Worm (Caenorhabditis elegans) whole organism, L4 larva: Measurements from ENCODE around the gene pud-1.2.
"Not testable (repeated sequence)": the region's sequence is repeated elsewhere in the genome, so short reads cannot be mapped to it uniquely, and the experiment has no call there.

Experiments used
- F37D6.2 ChIP-seq: sonication (generic microtip); optimal IDR thresholded peaks from 2 replicates; lab custom pipeline; 2016; ENCODE audit warnings: mild to moderate bottlenecking, missing genetic modification characterization, missing compliant biosample characterization
- R02D3.7 ChIP-seq: fragments of 150-350 bp; sonication (generic microtip); optimal IDR thresholded peaks from 3 replicates; lab custom pipeline; 2014; ENCODE audit warnings: missing biosample characterization, missing genetic modification characterization
- Y48G9A.11 ChIP-seq: fragments of 200-800 bp; sonication (Bioruptor generic); IDR thresholded peaks from 2 replicates; pipeline ENCODE4 v1.3.6; 2022; ENCODE audit warnings: missing genetic modification reagents, missing genetic modification characterization, missing compliant biosample characterization
- Y75B8A.6 ChIP-seq: fragments of 200-800 bp; sonication (Bioruptor generic); IDR thresholded peaks from 2 replicates; pipeline ENCODE4 v1.3.6; 2022; ENCODE audit warnings: missing genetic modification reagents, missing genetic modification characterization, missing compliant biosample characterization
- arid-1 ChIP-seq: fragments of 200-800 bp; sonication (Bioruptor generic); conservative IDR thresholded peaks from 2 replicates; pipeline ENCODE4 v1.3.6; 2022; ENCODE audit warnings: missing genetic modification reagents, missing genetic modification characterization, missing compliant biosample characterization
- ceh-62 ChIP-seq: sonication (generic microtip); optimal IDR thresholded peaks from 2 replicates; lab custom pipeline; 2017; ENCODE audit warnings: missing biosample characterization, missing genetic modification characterization
- daf-12 ChIP-seq: fragments of 150-350 bp; optimal IDR thresholded peaks from 2 replicates; lab custom pipeline; 2014; ENCODE audit warnings: missing biosample characterization, missing genetic modification reagents, missing genetic modification characterization
- daf-16 ChIP-seq, 3 experiments: sonication (generic microtip); optimal IDR thresholded peaks; 2 replicates each; lab custom pipeline; 2016 to 2017; ENCODE audit warnings: missing genetic modification characterization in 3 of 3, missing genetic modification reagents in 3 of 3, mild to moderate bottlenecking in 2 of 3, missing compliant biosample characterization in 2 of 3, missing biosample characterization in 1 of 3, moderate library complexity in 1 of 3
- daf-19 ChIP-seq: fragments of 200-800 bp; sonication (Bioruptor generic); conservative IDR thresholded peaks from 2 replicates; pipeline ENCODE4 v1.3.6; 2022; ENCODE audit warnings: missing genetic modification characterization, missing compliant biosample characterization
- dmd-6 ChIP-seq: fragments of 200-800 bp; sonication (Bioruptor generic); IDR thresholded peaks from 2 replicates; pipeline ENCODE4 v1.3.6; 2022; ENCODE audit warnings: missing genetic modification reagents, missing genetic modification characterization, missing compliant biosample characterization
- dmd-8 ChIP-seq: fragments of 200-800 bp; sonication (Bioruptor generic); IDR thresholded peaks from 2 replicates; pipeline ENCODE4 v1.3.6; 2022; ENCODE audit warnings: missing genetic modification characterization, missing compliant biosample characterization
- dmd-9 ChIP-seq: fragments of 200-800 bp; sonication (Bioruptor generic); IDR thresholded peaks from 2 replicates; pipeline ENCODE4 v1.3.6; 2022; ENCODE audit warnings: missing genetic modification reagents, missing genetic modification characterization, missing compliant biosample characterization
- dve-1 ChIP-seq: sonication (generic microtip); optimal IDR thresholded peaks from 2 replicates; lab custom pipeline; 2017; ENCODE audit warnings: antibody characterized with exemption, mild to moderate bottlenecking, missing genetic modification characterization, missing compliant biosample characterization; ENCODE audit not compliant: insufficient read depth
- gei-8 ChIP-seq: fragments of 200-800 bp; sonication (Bioruptor generic); optimal IDR thresholded peaks from 2 replicates; lab custom pipeline; 2018; ENCODE audit warnings: mild to moderate bottlenecking, missing genetic modification characterization, missing compliant biosample characterization
- hlh-11 ChIP-seq: fragments of 200-800 bp; sonication (Bioruptor generic); optimal IDR thresholded peaks from 2 replicates; lab custom pipeline; 2018; ENCODE audit warnings: mild to moderate bottlenecking, missing genetic modification characterization, missing compliant biosample characterization
- hmg-1.1 ChIP-seq: fragments of 200-800 bp; sonication (Bioruptor generic); IDR thresholded peaks from 2 replicates; pipeline ENCODE4 v1.3.6; 2022; ENCODE audit warnings: missing genetic modification reagents, missing genetic modification characterization, missing compliant biosample characterization
- lim-7 ChIP-seq: fragments of 200-800 bp; sonication (Bioruptor generic); IDR thresholded peaks from 2 replicates; pipeline ENCODE4 v1.3.6; 2022; ENCODE audit warnings: missing genetic modification characterization, missing compliant biosample characterization
- lin-1 ChIP-seq: fragments of 200-800 bp; sonication (Bioruptor generic); IDR thresholded peaks from 2 replicates; pipeline ENCODE4 v1.3.6; 2022; ENCODE audit warnings: missing genetic modification reagents, missing genetic modification characterization, missing compliant biosample characterization
- lin-38 ChIP-seq: fragments of 200-800 bp; sonication (Bioruptor generic); IDR thresholded peaks from 2 replicates; pipeline ENCODE4 v1.3.6; 2022; ENCODE audit warnings: missing genetic modification reagents, missing genetic modification characterization, missing compliant biosample characterization
- madf-5 ChIP-seq, 2 experiments: fragments of 200-800 bp; sonication (Bioruptor generic); IDR thresholded peaks; 2 replicates each; pipeline ENCODE4 v1.3.6; 2022; ENCODE audit warnings: missing compliant biosample characterization in 2 of 2, missing genetic modification characterization in 2 of 2
- madf-9 ChIP-seq: fragments of 200-800 bp; sonication (Bioruptor generic); conservative IDR thresholded peaks from 2 replicates; pipeline ENCODE4 v1.3.6; 2022; ENCODE audit warnings: missing genetic modification reagents, missing genetic modification characterization, missing compliant biosample characterization
- mdl-1 ChIP-seq, 2 experiments: fragments of 150-350 bp in 1 of 2; sonication (generic microtip) in 1 of 2; optimal IDR thresholded peaks; 2 replicates each; lab custom pipeline; 2014 to 2017; ENCODE audit warnings: missing biosample characterization in 2 of 2, missing genetic modification characterization in 2 of 2
- mes-2 ChIP-seq: sonication (generic microtip); optimal IDR thresholded peaks from 2 replicates; lab custom pipeline; 2016; ENCODE audit warnings: missing genotype, mild to moderate bottlenecking, missing genetic modification characterization, missing compliant biosample characterization; ENCODE audit not compliant: poor library complexity, severe bottlenecking
- mxl-3 ChIP-seq: fragments of 200-800 bp; sonication (Bioruptor generic); optimal IDR thresholded peaks from 2 replicates; lab custom pipeline; 2018; ENCODE audit warnings: mild to moderate bottlenecking, missing genetic modification characterization, missing compliant biosample characterization
- nhr-10 ChIP-seq: fragments of 150-350 bp; optimal IDR thresholded peaks from 2 replicates; lab custom pipeline; 2014; ENCODE audit warnings: missing biosample characterization, missing genetic modification characterization
- nhr-237 ChIP-seq: sonication (generic microtip); optimal IDR thresholded peaks from 2 replicates; lab custom pipeline; 2017; ENCODE audit warnings: missing biosample characterization, missing genetic modification characterization
- nhr-28 ChIP-seq: fragments of 150-350 bp; optimal IDR thresholded peaks from 2 replicates; lab custom pipeline; 2014; ENCODE audit warnings: missing biosample characterization, missing genetic modification characterization
- nhr-41 ChIP-seq: fragments of 200-800 bp; sonication (Bioruptor generic); IDR thresholded peaks from 2 replicates; pipeline ENCODE4 v1.3.6; 2022; ENCODE audit warnings: missing genetic modification reagents, missing genetic modification characterization, missing compliant biosample characterization
- nhr-48 ChIP-seq: sonication (generic microtip); optimal IDR thresholded peaks from 2 replicates; lab custom pipeline; 2016; ENCODE audit warnings: mild to moderate bottlenecking, missing genetic modification characterization, missing compliant biosample characterization
- nhr-77 ChIP-seq: fragments of 150-350 bp; optimal IDR thresholded peaks from 2 replicates; lab custom pipeline; 2014; ENCODE audit warnings: missing biosample characterization, missing genetic modification characterization
- pha-4 ChIP-seq, 2 experiments: fragments of 150-350 bp in 1 of 2; fragments of 200-800 bp in 1 of 2; sonication (Bioruptor generic) in 1 of 2; IDR thresholded peaks in 1 of 2; optimal IDR thresholded peaks in 1 of 2; 2 replicates each; pipeline versions ENCODE4 v1.3.6 to Lab custom; 2014 to 2022; ENCODE audit warnings: missing genetic modification characterization in 2 of 2, missing genetic modification reagents in 2 of 2, missing biosample characterization in 1 of 2, missing compliant biosample characterization in 1 of 2
- php-3 ChIP-seq: fragments of 200-800 bp; sonication (Bioruptor generic); IDR thresholded peaks from 2 replicates; pipeline ENCODE4 v1.3.6; 2022; ENCODE audit warnings: missing genetic modification reagents, missing genetic modification characterization, missing compliant biosample characterization
- pqm-1 ChIP-seq: sonication (generic microtip); optimal IDR thresholded peaks from 2 replicates; lab custom pipeline; 2017; ENCODE audit warnings: missing biosample characterization, missing genetic modification characterization
- sdz-12 ChIP-seq: fragments of 200-800 bp; sonication (Bioruptor generic); optimal IDR thresholded peaks from 2 replicates; lab custom pipeline; 2018; ENCODE audit warnings: mild to moderate bottlenecking, missing genetic modification characterization, missing compliant biosample characterization
- skn-1 ChIP-seq: fragments of 150-350 bp; optimal IDR thresholded peaks from 2 replicates; lab custom pipeline; 2014; ENCODE audit warnings: missing biosample characterization, missing genetic modification characterization
- tra-1 ChIP-seq: fragments of 200-800 bp; sonication (Bioruptor generic); IDR thresholded peaks from 2 replicates; pipeline ENCODE4 v1.3.6; 2022; ENCODE audit warnings: missing genetic modification reagents, missing genetic modification characterization, missing compliant biosample characterization
- unc-62 ChIP-seq, 3 experiments: fragments of 150-350 bp in 1 of 3; sonication (generic microtip); optimal IDR thresholded peaks in 2 of 3; peaks in 1 of 3; 1 replicate in 1 of 3; 2 replicates in 2 of 3; lab custom pipeline; 2014 to 2017; ENCODE audit warnings: missing biosample characterization in 3 of 3, missing genetic modification characterization in 3 of 3, missing genetic modification reagents in 3 of 3, missing genotype in 1 of 3
- zag-1 ChIP-seq: fragments of 150-350 bp; optimal IDR thresholded peaks from 2 replicates; lab custom pipeline; 2014; ENCODE audit warnings: missing biosample characterization, missing genetic modification characterization
- zip-2 ChIP-seq: fragments of 150-350 bp; optimal IDR thresholded peaks from 2 replicates; lab custom pipeline; 2014; ENCODE audit warnings: missing biosample characterization, missing genetic modification characterization

The pud-1.2 gene

ce11 chrV:2324260-2324659 is 1.9 kb upstream of the pud-1.2 start (continued):
- no peak for TF ChIP-seq R02D3.7 (tag; lab: Kevin White, UChicago)
- TF ChIP-seq dmd-9 (GFP tag; lab: Robert Waterston, UW), result no peak
- TF ChIP-seq ceh-62, result no peak
- no peak for TF ChIP-seq zip-2 (tag; lab: Kevin White, UChicago)
- no peak for TF ChIP-seq Y48G9A.11 (GFP tag; lab: Robert Waterston, UW)
- no peak for TF ChIP-seq mes-2 (tag; lab: Kevin White, UChicago)
- TF ChIP-seq madf-5 (GFP tag; IDR thresholded peaks at IDR 0.05; lab: Robert Waterston, UW), result no peak
- TF ChIP-seq nhr-77 (tag; lab: Kevin White, UChicago), result peak; percentile 91
- no peak for TF ChIP-seq dmd-8 (GFP tag; lab: Robert Waterston, UW)
- no peak for TF ChIP-seq daf-12 (tag; lab: Kevin White, UChicago)
- peak; percentile 88 for TF ChIP-seq dve-1
- peak; percentile 21 for TF ChIP-seq nhr-10 (tag; lab: Kevin White, UChicago)
- no peak for TF ChIP-seq hmg-1.1 (GFP tag; lab: Robert Waterston, UW)
- TF ChIP-seq nhr-41, result no peak
- no peak for TF ChIP-seq sdz-12 (GFP tag; lab: Kevin White, UChicago)
- no peak for TF ChIP-seq lim-7 (GFP tag; lab: Robert Waterston, UW)
- no peak for TF ChIP-seq pha-4 (GFP tag; IDR thresholded peaks at IDR 0.05; lab: Robert Waterston, UW)
- no peak for TF ChIP-seq pha-4 (tag; optimal IDR thresholded peaks at IDR 0.05; lab: Kevin White, UChicago)
- TF ChIP-seq daf-19 (GFP tag; lab: Robert Waterston, UW), result no peak
- no peak for TF ChIP-seq lin-38
- TF ChIP-seq nhr-237 (tag; lab: Kevin White, UChicago), result no peak
- TF ChIP-seq madf-9 (GFP tag; lab: Robert Waterston, UW), result no peak
- TF ChIP-seq gei-8 (GFP tag; lab: Kevin White, UChicago), result no peak

ce11 chrV:2321001-2321400 is 1.4 kb downstream of the pud-1.2 start, which contains the start of gene Y19D10B.6:
Y19D10B.6 (minus strand) TSS chrV:2321101.
- not testable (repeated sequence) for TF ChIP-seq nhr-28; skn-1 (tag; lab: Kevin White, UChicago); Y75B8A.6

DNA sequence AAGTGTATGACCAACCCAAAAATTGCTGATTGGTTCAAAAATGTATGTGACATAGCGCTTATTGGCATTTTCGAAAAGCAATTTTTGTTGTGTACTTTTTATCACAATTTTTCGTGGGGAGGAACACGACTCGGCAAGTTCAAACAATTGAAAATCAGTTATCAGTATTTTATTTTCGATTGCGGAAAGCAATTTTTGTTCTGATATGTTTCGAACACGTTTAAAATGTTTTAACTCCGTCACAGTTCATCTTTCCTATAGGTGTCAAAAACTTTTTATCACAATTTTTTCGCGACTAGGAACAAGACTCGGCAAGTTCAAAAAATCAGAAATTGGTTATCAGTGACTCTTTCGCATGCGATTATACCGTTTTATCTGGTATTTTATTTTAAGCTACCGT is 14.1 kb downstream of the pud-1.2 start:
- TF ChIP-seq unc-62 (GFP tag; optimal IDR thresholded peaks at IDR 0.05 in 1 of 2; lab: Kevin White, UChicago) (peak in 1 of 2 experiments; percentile 22), unc-62 (tag; optimal IDR thresholded peaks at IDR 0.05; lab: Kevin White, UChicago) (no peak), mdl-1 (tag; optimal IDR thresholded peaks at IDR 0.05; lab: Kevin White, UChicago) (no peak), hlh-11 (tag; lab: Kevin White, UChicago) (peak; percentile 79), daf-16 (GFP tag; optimal IDR thresholded peaks at IDR 0.05; lab: Kevin White, UChicago) (no peak), daf-16 (tag; optimal IDR thresholded peaks at IDR 0.05; lab: Kevin White, UChicago) (peak; percentile 84), hmg-1.1 (GFP tag; lab: Robert Waterston, UW) (no peak), php-3 (0 out of 2 replicates have a peak, but pooled peaks have one; percentile 20), nhr-48 (tag; lab: Kevin White, UChicago) (peak; percentile 62), dmd-6 (GFP tag; lab: Robert Waterston, UW) (peak; percentile 99), nhr-28 (peak; percentile 81), mxl-3 (GFP tag; lab: Kevin White, UChicago) (peak; percentile 15), lin-1 (GFP tag; lab: Robert Waterston, UW) (peak; percentile 73), arid-1 (GFP tag; lab: Robert Waterston, UW) (no peak), pqm-1 (peak; percentile 94), zag-1 (no peak), dve-1 (peak; percentile 86), tra-1 (GFP tag; lab: Robert Waterston, UW) (peak; percentile 87), nhr-77 (tag; lab: Kevin White, UChicago) (peak; percentile 89), nhr-10 (tag; lab: Kevin White, UChicago) (no peak), F37D6.2 (no peak)
- TF ChIP-seq, all 104 proteins: peak for 13
